Fruit fly (Drosophila melanogaster) whole organism, embryonic: Measurements from ENCODE around the gene CG17249.

Source experiments
- Adf1 ChIP-seq: fragments of 200-800 bp; sonication (Bioruptor generic); IDR thresholded peaks from 2 replicates; pipeline ENCODE4 v1.3.6; 2022; ENCODE audit warnings: missing biosample characterization, missing genetic modification characterization
- Atf6 ChIP-seq: fragments of 200-800 bp; sonication (Bioruptor generic); IDR thresholded peaks from 2 replicates; pipeline ENCODE4 v1.3.6; 2022; ENCODE audit warnings: missing biosample characterization, missing genetic modification characterization
- CG12104 ChIP-seq: fragments of 200-800 bp; sonication (Bioruptor generic); optimal IDR thresholded peaks from 3 replicates; lab custom pipeline; 2016; ENCODE audit warnings: missing biosample characterization, missing genetic modification characterization
- CG12236 ChIP-seq: fragments of 200-800 bp; sonication (Bioruptor generic); optimal IDR thresholded peaks from 2 replicates; lab custom pipeline; 2016; ENCODE audit warnings: missing biosample characterization, missing genetic modification characterization
- CG12744 ChIP-seq: fragments of 200-800 bp; sonication (Bioruptor generic); optimal IDR thresholded peaks from 2 replicates; lab custom pipeline; 2016; ENCODE audit warnings: missing biosample characterization, missing genetic modification characterization
- CG13287 ChIP-seq: fragments of 200-800 bp; sonication (Bioruptor generic); IDR thresholded peaks from 2 replicates; pipeline ENCODE4 v1.3.6; 2022; ENCODE audit warnings: missing biosample characterization, missing genetic modification characterization; ENCODE audit not compliant: partially characterized antibody
- CG14441 ChIP-seq: fragments of 200-800 bp; sonication (Bioruptor generic); IDR thresholded peaks from 2 replicates; pipeline ENCODE4 v1.3.6; 2022; ENCODE audit warnings: missing biosample characterization, missing genetic modification characterization
- CG2202 ChIP-seq: fragments of 200-800 bp; sonication (Bioruptor generic); optimal IDR thresholded peaks from 2 replicates; lab custom pipeline; 2018; ENCODE audit warnings: missing biosample characterization, mild to moderate bottlenecking, missing genetic modification characterization
- CG2678 ChIP-seq: fragments of 200-800 bp; sonication (Bioruptor generic); optimal IDR thresholded peaks from 3 replicates; lab custom pipeline; 2019; ENCODE audit warnings: missing biosample characterization, mild to moderate bottlenecking, missing genetic modification characterization, moderate library complexity
- CG2712 ChIP-seq: fragments of 200-800 bp; optimal IDR thresholded peaks from 3 replicates; lab custom pipeline; 2019; ENCODE audit warnings: missing biosample characterization, mild to moderate bottlenecking, missing genetic modification characterization, moderate library complexity
- CG30020 ChIP-seq: fragments of 200-800 bp; optimal IDR thresholded peaks from 2 replicates; lab custom pipeline; 2019; ENCODE audit warnings: missing biosample characterization, mild to moderate bottlenecking, missing genetic modification characterization, moderate library complexity
- CG31388 ChIP-seq: fragments of 200-800 bp; sonication (Bioruptor generic); optimal IDR thresholded peaks from 2 replicates; lab custom pipeline; 2016; ENCODE audit warnings: missing biosample characterization, missing genetic modification characterization
- CG3281 ChIP-seq: fragments of 200-800 bp; sonication (Bioruptor generic); optimal IDR thresholded peaks from 3 replicates; lab custom pipeline; 2017; ENCODE audit warnings: missing biosample characterization, mild to moderate bottlenecking, missing genetic modification characterization
- CG43689 ChIP-seq: fragments of 200-800 bp; sonication (Bioruptor generic); IDR thresholded peaks from 2 replicates; pipeline ENCODE4 v1.3.6; 2022; ENCODE audit warnings: missing biosample characterization, missing genetic modification characterization
- CG4404 ChIP-seq: fragments of 200-800 bp; sonication (Bioruptor generic); IDR thresholded peaks from 2 replicates; pipeline ENCODE4 v1.3.6; 2022; ENCODE audit warnings: missing biosample characterization, missing genetic modification characterization
- CG7357 ChIP-seq: fragments of 200-800 bp; sonication (Bioruptor generic); IDR thresholded peaks from 3 replicates; pipeline ENCODE4 v1.3.6; 2022; ENCODE audit warnings: missing biosample characterization, missing genetic modification characterization
- CG8290 ChIP-seq, 3 experiments: fragments of 200-800 bp; sonication (Bioruptor generic); optimal IDR thresholded peaks; 2 replicates each; lab custom pipeline; 2016 to 2019; ENCODE audit warnings: missing biosample characterization in 3 of 3, missing genetic modification characterization in 3 of 3, mild to moderate bottlenecking in 2 of 3, moderate library complexity in 1 of 3
- CHES-1-like ChIP-seq: fragments of 200-800 bp; sonication (Bioruptor generic); optimal IDR thresholded peaks from 2 replicates; lab custom pipeline; 2016; ENCODE audit warnings: missing biosample characterization, missing genetic modification characterization
- D19B ChIP-seq: fragments of 200-800 bp; sonication (Bioruptor generic); optimal IDR thresholded peaks from 2 replicates; lab custom pipeline; 2017; ENCODE audit warnings: missing biosample characterization, mild to moderate bottlenecking, missing genetic modification characterization
- Dll ChIP-seq: fragments of 200-800 bp; sonication (Bioruptor generic); IDR thresholded peaks from 4 replicates; pipeline ENCODE4 v1.3.6; 2022; ENCODE audit warnings: missing biosample characterization, missing genetic modification characterization; ENCODE audit not compliant: partially characterized antibody
- Doc3 ChIP-seq: fragments of 200-800 bp; sonication (Bioruptor generic); IDR thresholded peaks from 3 replicates; pipeline ENCODE4 v1.3.6; 2022; ENCODE audit warnings: missing biosample characterization, missing genetic modification characterization; ENCODE audit not compliant: partially characterized antibody
- E2f2 ChIP-seq: fragments of 200-800 bp; sonication (Bioruptor generic); IDR thresholded peaks from 2 replicates; pipeline ENCODE4 v1.3.6; 2022; ENCODE audit warnings: missing biosample characterization, missing genetic modification characterization
- Fer1 ChIP-seq: fragments of 200-800 bp; sonication (Bioruptor generic); optimal IDR thresholded peaks from 2 replicates; lab custom pipeline; 2017; ENCODE audit warnings: missing biosample characterization, mild to moderate bottlenecking, missing genetic modification characterization
- HLH3B ChIP-seq: fragments of 200-800 bp; sonication (Bioruptor generic); IDR thresholded peaks from 2 replicates; pipeline ENCODE4 v1.3.6; 2022; ENCODE audit warnings: missing biosample characterization, missing genetic modification characterization
- Med ChIP-seq: fragments of 200-800 bp; sonication (Bioruptor generic); peaks from one replicate; lab custom pipeline; 2016; ENCODE audit warnings: missing biosample characterization, missing genetic modification characterization, mild to moderate bottlenecking, inconsistent platforms, moderate library complexity
- NC2β ChIP-seq: fragments of 200-800 bp; sonication (Bioruptor generic); optimal IDR thresholded peaks from 2 replicates; lab custom pipeline; 2016; ENCODE audit warnings: missing biosample characterization, missing genetic modification characterization
- Ptx1 ChIP-seq: fragments of 200-800 bp; sonication (Bioruptor generic); IDR thresholded peaks from 2 replicates; pipeline ENCODE4 v1.3.6; 2022; ENCODE audit warnings: missing biosample characterization, missing genetic modification characterization
- ac ChIP-seq: fragments of 200-800 bp; sonication (Bioruptor generic); optimal IDR thresholded peaks from 3 replicates; lab custom pipeline; 2017; ENCODE audit warnings: missing biosample characterization, mild to moderate bottlenecking, missing genetic modification characterization
- aop ChIP-seq: fragments of 200-800 bp; sonication (Bioruptor generic); IDR thresholded peaks from 2 replicates; pipeline ENCODE4 v1.3.6; 2022; ENCODE audit warnings: missing biosample characterization, missing genetic modification characterization
- cas ChIP-seq: fragments of 200-800 bp; sonication (Bioruptor generic); IDR thresholded peaks from 2 replicates; pipeline ENCODE4 v1.3.6; 2022; ENCODE audit warnings: missing biosample characterization, missing genetic modification characterization
- chinmo ChIP-seq: fragments of 200-800 bp; sonication (Bioruptor generic); IDR thresholded peaks from 4 replicates; pipeline ENCODE4 v1.3.6; 2022; ENCODE audit warnings: missing biosample characterization, missing genetic modification characterization; ENCODE audit not compliant: partially characterized antibody
- croc ChIP-seq: fragments of 200-800 bp; sonication (Bioruptor generic); conservative IDR thresholded peaks from 3 replicates; pipeline ENCODE4 v1.3.6; 2022; ENCODE audit warnings: missing biosample characterization, missing genetic modification characterization
- dpn ChIP-seq, 2 experiments: fragments of 200-800 bp; sonication (Bioruptor generic); optimal IDR thresholded peaks; 3 replicates each; lab custom pipeline; 2016; ENCODE audit warnings: missing biosample characterization in 2 of 2, missing genetic modification characterization in 2 of 2
- grn ChIP-seq: fragments of 200-800 bp; sonication (Bioruptor generic); optimal IDR thresholded peaks from 3 replicates; lab custom pipeline; 2017; ENCODE audit warnings: missing biosample characterization, missing genetic modification characterization
- klu ChIP-seq: fragments of 200-800 bp; sonication (Bioruptor generic); IDR thresholded peaks from 2 replicates; pipeline ENCODE4 v1.3.6; 2022; ENCODE audit warnings: missing biosample characterization, missing genetic modification characterization
- knrl ChIP-seq: fragments of 200-800 bp; sonication (Bioruptor generic); IDR thresholded peaks from 3 replicates; pipeline ENCODE4 v1.3.6; 2022; ENCODE audit warnings: missing biosample characterization, missing genetic modification characterization; ENCODE audit not compliant: partially characterized antibody
- lab ChIP-seq: fragments of 200-800 bp; sonication (Bioruptor generic); optimal IDR thresholded peaks from 3 replicates; lab custom pipeline; 2017; ENCODE audit warnings: missing biosample characterization, missing genetic modification characterization, mild to moderate bottlenecking, moderate library complexity, missing genetic modification reagents
- luna ChIP-seq: fragments of 200-800 bp; sonication (Bioruptor generic); optimal IDR thresholded peaks from 2 replicates; lab custom pipeline; 2016; ENCODE audit warnings: missing biosample characterization, missing genetic modification characterization
- mld ChIP-seq: fragments of 200-800 bp; sonication (Bioruptor generic); IDR thresholded peaks from 3 replicates; pipeline ENCODE4 v1.3.6; 2022; ENCODE audit warnings: missing biosample characterization, missing genetic modification characterization; ENCODE audit not compliant: partially characterized antibody
- phol ChIP-seq: fragments of 200-800 bp; sonication (Bioruptor generic); optimal IDR thresholded peaks from 3 replicates; lab custom pipeline; 2018; ENCODE audit warnings: missing biosample characterization, mild to moderate bottlenecking, missing genetic modification characterization, moderate library complexity
- pnt ChIP-seq: fragments of 200-800 bp; sonication (Bioruptor generic); optimal IDR thresholded peaks from 3 replicates; lab custom pipeline; 2016; ENCODE audit warnings: missing biosample characterization, missing genetic modification characterization
- row ChIP-seq: fragments of 200-800 bp; sonication (Bioruptor generic); IDR thresholded peaks from 3 replicates; pipeline ENCODE4 v1.3.6; 2022; ENCODE audit warnings: missing biosample characterization, missing genetic modification characterization
- salm ChIP-seq: fragments of 200-800 bp; sonication (Bioruptor generic); optimal IDR thresholded peaks from 2 replicates; lab custom pipeline; 2018; ENCODE audit warnings: missing biosample characterization, mild to moderate bottlenecking, missing genetic modification characterization
- sima ChIP-seq: fragments of 200-800 bp; sonication (Bioruptor generic); optimal IDR thresholded peaks from 2 replicates; lab custom pipeline; 2016; ENCODE audit warnings: missing biosample characterization, missing genetic modification characterization
- sob ChIP-seq: fragments of 200-800 bp; sonication (Bioruptor generic); IDR thresholded peaks from 2 replicates; pipeline ENCODE4 v1.3.6; 2022; ENCODE audit warnings: missing biosample characterization, missing genetic modification characterization
- sug ChIP-seq: fragments of 200-800 bp; optimal IDR thresholded peaks from 2 replicates; lab custom pipeline; 2019; ENCODE audit warnings: missing biosample characterization, mild to moderate bottlenecking, missing genetic modification characterization, moderate library complexity
- tna ChIP-seq: fragments of 200-800 bp; sonication (Bioruptor generic); IDR thresholded peaks from 2 replicates; pipeline ENCODE4 v1.3.6; 2022; ENCODE audit warnings: missing biosample characterization, missing genetic modification characterization; ENCODE audit not compliant: partially characterized antibody
- tup ChIP-seq: fragments of 200-800 bp; sonication (Bioruptor generic); optimal IDR thresholded peaks from 2 replicates; lab custom pipeline; 2016; ENCODE audit warnings: missing biosample characterization, mild to moderate bottlenecking, missing genetic modification characterization, moderate library complexity
- unc-4 ChIP-seq: fragments of 200-800 bp; sonication (Bioruptor generic); IDR thresholded peaks from 2 replicates; pipeline ENCODE4 v1.3.6; 2022; ENCODE audit warnings: missing biosample characterization, missing genetic modification characterization; ENCODE audit not compliant: partially characterized antibody

CG17249 gene

dm6 chr3L:1602064-1602832 is 45.0 kb downstream of the CG17249 start, which contains the start of gene CG12104 (continued):
- TF ChIP-seq pnt (no peak), klu (GFP tag; lab: Robert Waterston, UW) (no peak), croc (GFP tag; lab: Robert Waterston, UW) (no peak), CG12104 (GFP tag; lab: Kevin White, UChicago) (peak; percentile 88), Doc3 (no peak), aop (GFP tag; lab: Robert Waterston, UW) (no peak), Adf1 (GFP tag; lab: Robert Waterston, UW) (peak; percentile 73), E2f2 (GFP tag; lab: Robert Waterston, UW) (peak; percentile 35; the same call in 1 of the 2 replicates), chinmo (GFP tag; lab: Robert Waterston, UW) (peak; percentile 70; the same call in 1 of the 4 replicates), CG7357 (no peak), knrl (GFP tag; lab: Robert Waterston, UW) (0 out of 3 replicates have a peak, but pooled peaks have one; percentile 21), CG2678 (no peak), CG30020 (peak; percentile 22), row (GFP tag; lab: Robert Waterston, UW) (peak; percentile 71), NC2β (GFP tag; lab: Kevin White, UChicago) (no peak), tup (GFP tag; lab: Kevin White, UChicago) (no peak), CG4404 (GFP tag; lab: Robert Waterston, UW) (no peak), CG8290 (GFP tag; optimal IDR thresholded peaks at IDR 0.05; lab: Kevin White, UChicago) (no peak), CG8290 (tag; optimal IDR thresholded peaks at IDR 0.05; lab: Kevin White, UChicago) (peak in 1 of 2 experiments; percentile 13), Med (GFP tag; lab: Kevin White, UChicago) (peak; percentile 82), CHES-1-like (no peak), grn (GFP tag; lab: Kevin White, UChicago) (peak; percentile 79), salm (tag; lab: Kevin White, UChicago) (no peak), lab (GFP tag; lab: Kevin White, UChicago) (peak; percentile 42), Dll (GFP tag; lab: Robert Waterston, UW) (peak; percentile 34; the same call in 1 of the 4 replicates), cas (GFP tag; lab: Robert Waterston, UW) (no peak), Atf6 (GFP tag; lab: Robert Waterston, UW) (no peak), mld (0 out of 3 replicates have a peak, but pooled peaks have one; percentile 42), luna (GFP tag; lab: Kevin White, UChicago) (no peak), CG13287 (GFP tag; lab: Robert Waterston, UW) (0 out of 2 replicates have a peak, but pooled peaks have one; percentile 20), sima (GFP tag; lab: Kevin White, UChicago) (no peak), Fer1 (GFP tag; lab: Kevin White, UChicago) (peak; percentile 15), phol (tag; lab: Kevin White, UChicago) (peak; percentile 16), sug (tag; lab: Kevin White, UChicago) (peak; percentile 91), unc-4 (no peak), CG14441 (no peak), CG12744 (GFP tag; lab: Kevin White, UChicago) (no peak), D19B (GFP tag; lab: Kevin White, UChicago) (no peak), Ptx1 (GFP tag; lab: Robert Waterston, UW) (no peak), CG31388 (GFP tag; lab: Kevin White, UChicago) (no peak), ac (GFP tag; lab: Kevin White, UChicago) (no peak), tna (GFP tag; lab: Robert Waterston, UW) (no peak), CG12236 (GFP tag; lab: Kevin White, UChicago) (no peak), HLH3B (no peak), CG43689 (GFP tag; lab: Robert Waterston, UW) (no peak), CG3281 (GFP tag; lab: Kevin White, UChicago) (no peak), sob (GFP tag; lab: Robert Waterston, UW) (0 out of 2 replicates have a peak, but pooled peaks have one; percentile 14), CG2202 (tag; lab: Kevin White, UChicago) (no peak), dpn (GFP tag; optimal IDR thresholded peaks at IDR 0.05; lab: Kevin White, UChicago) (no peak), CG2712 (peak; percentile 48)
